Fruit fly (Drosophila melanogaster) whole organism, pupa: ENCODE data around the gene Tmx3.

Source experiments
- CG12605 ChIP-seq: fragments of 200-800 bp; sonication (Bioruptor generic); IDR thresholded peaks from 2 replicates; pipeline ENCODE4 v1.3.6; 2022; ENCODE audit warnings: missing biosample characterization, missing genetic modification characterization
- CG14655 ChIP-seq: fragments of 200-800 bp; sonication (Bioruptor generic); optimal IDR thresholded peaks from 3 replicates; lab custom pipeline; 2017; ENCODE audit warnings: mild to moderate bottlenecking, missing biosample characterization, missing genetic modification reagents, missing genetic modification characterization
- CG17806 ChIP-seq: fragments of 200-800 bp; sonication (Bioruptor generic); optimal IDR thresholded peaks from 2 replicates; lab custom pipeline; 2018; ENCODE audit warnings: missing biosample characterization, mild to moderate bottlenecking, missing genetic modification characterization, moderate library complexity
- CG34367 ChIP-seq: fragments of 200-800 bp; sonication (Bioruptor generic); optimal IDR thresholded peaks from 2 replicates; lab custom pipeline; 2018; ENCODE audit warnings: missing biosample characterization, mild to moderate bottlenecking, missing genetic modification characterization
- CG4496 ChIP-seq: fragments of 200-800 bp; sonication (Bioruptor generic); IDR thresholded peaks from 3 replicates; pipeline ENCODE4 v1.3.6; 2022; ENCODE audit warnings: missing biosample characterization, missing genetic modification characterization
- CG9948 ChIP-seq: fragments of 200-800 bp; sonication (Bioruptor generic); optimal IDR thresholded peaks from 2 replicates; lab custom pipeline; 2018; ENCODE audit warnings: missing biosample characterization, mild to moderate bottlenecking, missing genetic modification characterization, moderate library complexity
- Pif1B ChIP-seq: fragments of 200-800 bp; sonication (Bioruptor generic); optimal IDR thresholded peaks from 3 replicates; lab custom pipeline; 2016; ENCODE audit warnings: missing biosample characterization, missing genetic modification characterization
- gl ChIP-seq: fragments of 200-800 bp; sonication (Bioruptor generic); optimal IDR thresholded peaks from 2 replicates; lab custom pipeline; 2018; ENCODE audit warnings: missing biosample characterization, mild to moderate bottlenecking, missing genetic modification characterization

DNA sequence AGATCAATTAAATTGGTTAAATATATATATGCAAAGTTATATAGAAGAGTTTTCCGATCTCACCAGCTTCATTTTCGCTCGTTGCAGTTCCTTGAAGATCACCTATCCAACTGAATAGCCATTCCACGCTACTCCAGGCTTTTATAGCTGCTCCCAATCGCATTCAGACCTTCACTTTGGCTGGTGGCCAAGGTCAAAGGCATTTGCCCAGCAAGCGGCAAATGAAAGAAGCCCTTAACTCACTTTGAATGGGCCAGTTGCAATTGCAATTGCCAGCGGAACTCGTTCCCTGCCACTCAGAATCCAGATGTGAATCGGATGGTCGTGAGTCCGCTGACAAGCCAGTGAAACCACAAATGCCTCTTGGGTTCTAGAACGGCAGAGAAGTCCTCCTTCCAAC is 32.6 kb downstream of the Tmx3 start, which contains the start of gene CG34247:
- TF ChIP-seq CG12605 (GFP tag; lab: Robert Waterston, UW) (no peak), CG17806 (tag; lab: Kevin White, UChicago) (no peak), gl (tag; lab: Kevin White, UChicago) (no peak), CG4496 (no peak), CG14655 (GFP tag; lab: Kevin White, UChicago) (no peak), CG34367 (tag; lab: Kevin White, UChicago) (no peak), Pif1B (GFP tag; lab: Kevin White, UChicago) (no peak), CG9948 (tag; lab: Kevin White, UChicago) (no peak)
